Fruit fly (Drosophila melanogaster) whole organism, pupa: ENCODE data around the gene Dip-C.

Experiments
- CG10348 ChIP-seq: fragments of 200-800 bp; sonication (Bioruptor generic); IDR thresholded peaks from 2 replicates; pipeline ENCODE4 v1.3.6; 2022; ENCODE audit warnings: missing biosample characterization, missing genetic modification characterization
- CG12605 ChIP-seq: fragments of 200-800 bp; sonication (Bioruptor generic); IDR thresholded peaks from 2 replicates; pipeline ENCODE4 v1.3.6; 2022; ENCODE audit warnings: missing biosample characterization, missing genetic modification characterization
- CG13204 ChIP-seq: fragments of 200-800 bp; sonication (Bioruptor generic); optimal IDR thresholded peaks from 2 replicates; lab custom pipeline; 2018; ENCODE audit warnings: missing biosample characterization, mild to moderate bottlenecking, missing genetic modification characterization, moderate library complexity
- CG14655 ChIP-seq: fragments of 200-800 bp; sonication (Bioruptor generic); optimal IDR thresholded peaks from 3 replicates; lab custom pipeline; 2017; ENCODE audit warnings: mild to moderate bottlenecking, missing biosample characterization, missing genetic modification reagents, missing genetic modification characterization
- CG15710 ChIP-seq: fragments of 200-800 bp; sonication (Bioruptor generic); optimal IDR thresholded peaks from 2 replicates; lab custom pipeline; 2018; ENCODE audit warnings: missing biosample characterization, mild to moderate bottlenecking, missing genetic modification characterization, moderate library complexity
- CG17806 ChIP-seq: fragments of 200-800 bp; sonication (Bioruptor generic); optimal IDR thresholded peaks from 2 replicates; lab custom pipeline; 2018; ENCODE audit warnings: missing biosample characterization, mild to moderate bottlenecking, missing genetic modification characterization, moderate library complexity
- CG32121 ChIP-seq: fragments of 200-800 bp; sonication (Bioruptor generic); IDR thresholded peaks from 2 replicates; pipeline ENCODE4 v1.3.6; 2022; ENCODE audit warnings: missing biosample characterization, missing genetic modification characterization
- CG34367 ChIP-seq: fragments of 200-800 bp; sonication (Bioruptor generic); optimal IDR thresholded peaks from 2 replicates; lab custom pipeline; 2018; ENCODE audit warnings: missing biosample characterization, mild to moderate bottlenecking, missing genetic modification characterization
- CG4496 ChIP-seq: fragments of 200-800 bp; sonication (Bioruptor generic); IDR thresholded peaks from 3 replicates; pipeline ENCODE4 v1.3.6; 2022; ENCODE audit warnings: missing biosample characterization, missing genetic modification characterization
- CG8159 ChIP-seq: fragments of 200-800 bp; sonication (Bioruptor generic); optimal IDR thresholded peaks from 3 replicates; lab custom pipeline; 2018; ENCODE audit warnings: missing biosample characterization, mild to moderate bottlenecking, missing genetic modification characterization, moderate library complexity
- CG8301 ChIP-seq: fragments of 200-800 bp; sonication (Bioruptor generic); optimal IDR thresholded peaks from 2 replicates; lab custom pipeline; 2018; ENCODE audit warnings: missing biosample characterization, mild to moderate bottlenecking, missing genetic modification characterization
- CG9948 ChIP-seq: fragments of 200-800 bp; sonication (Bioruptor generic); optimal IDR thresholded peaks from 2 replicates; lab custom pipeline; 2018; ENCODE audit warnings: missing biosample characterization, mild to moderate bottlenecking, missing genetic modification characterization, moderate library complexity
- D1 ChIP-seq: fragments of 200-800 bp; sonication (Bioruptor generic); optimal IDR thresholded peaks from 2 replicates; lab custom pipeline; 2018; ENCODE audit warnings: missing biosample characterization, mild to moderate bottlenecking, missing genetic modification characterization, moderate library complexity
- EcR ChIP-seq: fragments of 200-800 bp; sonication (Bioruptor generic); optimal IDR thresholded peaks from 3 replicates; lab custom pipeline; 2019; ENCODE audit warnings: missing biosample characterization, missing genetic modification characterization, mild to moderate bottlenecking, moderate library complexity, missing genetic modification reagents
- Ets98B ChIP-seq: fragments of 200-800 bp; sonication (Bioruptor generic); IDR thresholded peaks from 2 replicates; pipeline ENCODE4 v1.3.6; 2022; ENCODE audit warnings: missing biosample characterization, missing genetic modification characterization
- Pif1A ChIP-seq: fragments of 200-800 bp; sonication (Bioruptor generic); optimal IDR thresholded peaks from 3 replicates; lab custom pipeline; 2016; ENCODE audit warnings: missing biosample characterization, missing genetic modification characterization
- Pif1B ChIP-seq: fragments of 200-800 bp; sonication (Bioruptor generic); optimal IDR thresholded peaks from 3 replicates; lab custom pipeline; 2016; ENCODE audit warnings: missing biosample characterization, missing genetic modification characterization
- Snoo ChIP-seq: fragments of 200-800 bp; sonication (Bioruptor generic); optimal IDR thresholded peaks from 3 replicates; lab custom pipeline; 2017; ENCODE audit warnings: missing biosample characterization, mild to moderate bottlenecking, missing genetic modification characterization, inconsistent platforms
- fd96Ca ChIP-seq: fragments of 200-800 bp; sonication (Bioruptor generic); IDR thresholded peaks from 3 replicates; pipeline ENCODE4 v1.3.6; 2022; ENCODE audit warnings: missing biosample characterization, missing genetic modification characterization
- gl ChIP-seq: fragments of 200-800 bp; sonication (Bioruptor generic); optimal IDR thresholded peaks from 2 replicates; lab custom pipeline; 2018; ENCODE audit warnings: missing biosample characterization, mild to moderate bottlenecking, missing genetic modification characterization
- rn ChIP-seq: fragments of 200-800 bp; sonication (Bioruptor generic); IDR thresholded peaks from 2 replicates; pipeline ENCODE4 v1.3.6; 2022; ENCODE audit warnings: missing biosample characterization, missing genetic modification characterization

The Dip-C gene

dm6 chr3R:12450713-12451259 lies 37.2 kb upstream of the Dip-C start:
- TF ChIP-seq CG34367 (tag; lab: Kevin White, UChicago) (no peak), CG10348 (GFP tag; lab: Robert Waterston, UW) (no peak), CG4496 (GFP tag; lab: Robert Waterston, UW) (no peak), EcR (GFP tag; lab: Kevin White, UChicago) (peak; percentile 91), Snoo (tag; lab: Kevin White, UChicago) (no peak)

dm6 chr3R:12449617-12450242 lies 36.2 kb upstream of the Dip-C start:
- TF ChIP-seq CG14655 (GFP tag; lab: Kevin White, UChicago), result no peak
- no peak for TF ChIP-seq CG17806
- TF ChIP-seq Snoo (tag; lab: Kevin White, UChicago), result no peak
- TF ChIP-seq CG32121, result peak; percentile 43
- peak; percentile 5 for TF ChIP-seq CG9948 (tag; lab: Kevin White, UChicago)
- peak; percentile 51 for TF ChIP-seq gl
- no peak for TF ChIP-seq CG15710
- no peak for TF ChIP-seq CG12605 (GFP tag; lab: Robert Waterston, UW)
- TF ChIP-seq EcR (GFP tag; lab: Kevin White, UChicago), result peak; percentile 34
- no peak for TF ChIP-seq CG10348 (GFP tag; lab: Robert Waterston, UW)
- no peak; the same call in 2 of the 3 replicates for TF ChIP-seq CG4496 (GFP tag; lab: Robert Waterston, UW)
- TF ChIP-seq Ets98B (GFP tag; lab: Robert Waterston, UW), result no peak
- TF ChIP-seq CG34367 (tag; lab: Kevin White, UChicago), result no peak
- TF ChIP-seq D1, result no peak
- TF ChIP-seq Pif1B (GFP tag; lab: Kevin White, UChicago), result no peak
- peak; percentile 5 for TF ChIP-seq Pif1A (GFP tag; lab: Kevin White, UChicago)
- TF ChIP-seq rn, result no peak
- peak; percentile 24; the same call in 1 of the 3 replicates for TF ChIP-seq fd96Ca (GFP tag; lab: Robert Waterston, UW)
- TF ChIP-seq CG8301, result no peak
- peak; percentile 18 for TF ChIP-seq CG8159 (tag; lab: Kevin White, UChicago)
- peak; percentile 52 for TF ChIP-seq CG13204 (GFP tag; lab: Kevin White, UChicago)
- TF ChIP-seq, all 21 proteins: peak for 8

DNA sequence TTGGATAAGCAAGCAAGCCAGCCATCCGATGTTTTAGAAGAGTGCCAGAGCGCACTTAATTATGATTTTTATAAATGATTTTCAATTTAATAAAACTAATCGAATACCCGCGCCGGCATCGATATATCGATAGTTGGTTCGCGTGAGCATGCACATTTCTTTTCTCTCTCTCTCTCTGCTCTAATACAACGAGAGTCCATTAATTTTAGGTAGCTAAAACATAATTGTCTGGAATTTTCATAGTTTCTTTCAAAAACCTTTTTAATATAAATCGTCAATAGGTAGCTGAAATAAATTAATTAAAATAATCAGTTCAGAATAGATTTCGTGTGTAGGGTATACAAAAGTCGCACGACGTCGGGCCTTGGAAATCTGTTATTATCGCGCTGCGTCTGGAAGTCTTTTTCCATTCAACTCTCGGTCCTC lies 35.3 kb upstream of the Dip-C start, which contains the start of gene CG18549:
TSS of gene CG18549 (plus strand) at position 408 of the 426 bp plus-strand sequence.
- TF ChIP-seq Ets98B (GFP tag; lab: Robert Waterston, UW) (peak; percentile 100), EcR (GFP tag; lab: Kevin White, UChicago) (peak; percentile 91), D1 (peak; percentile 100), gl (peak; percentile 99), CG17806 (peak; percentile 100), CG14655 (GFP tag; lab: Kevin White, UChicago) (peak; percentile 100), fd96Ca (GFP tag; lab: Robert Waterston, UW) (peak; percentile 100), CG10348 (GFP tag; lab: Robert Waterston, UW) (peak; percentile 99), Pif1A (GFP tag; lab: Kevin White, UChicago) (peak; percentile 100), rn (peak; percentile 100), CG8301 (peak; percentile 100), Pif1B (GFP tag; lab: Kevin White, UChicago) (peak; percentile 100), CG13204 (GFP tag; lab: Kevin White, UChicago) (peak; percentile 99), CG9948 (tag; lab: Kevin White, UChicago) (peak; percentile 100), CG8159 (tag; lab: Kevin White, UChicago) (peak; percentile 100), CG15710 (peak; percentile 100), CG12605 (GFP tag; lab: Robert Waterston, UW) (peak; percentile 100), CG34367 (tag; lab: Kevin White, UChicago) (peak; percentile 100), Snoo (tag; lab: Kevin White, UChicago) (peak; percentile 100), CG32121 (peak; percentile 100), CG4496 (GFP tag; lab: Robert Waterston, UW) (peak; percentile 100)

DNA sequence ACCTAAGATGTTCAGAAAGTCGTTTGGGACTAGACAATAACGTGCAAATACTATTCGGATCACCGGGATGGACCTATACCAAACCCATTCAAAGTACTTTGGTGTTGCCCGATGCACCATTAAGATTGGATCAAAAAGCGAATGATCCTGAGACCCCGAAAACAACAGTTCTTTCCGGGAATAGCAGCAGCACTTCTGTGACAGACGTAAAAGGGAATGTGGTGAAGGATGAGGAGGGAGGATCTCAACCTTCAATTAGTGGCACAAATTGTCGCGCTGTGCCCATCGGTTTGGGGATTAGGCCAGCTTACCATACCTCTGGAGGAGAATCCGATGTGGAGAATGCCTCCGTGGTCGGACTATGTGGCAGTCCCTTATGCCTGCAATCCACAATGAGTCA lies 34.8 kb upstream of the Dip-C start:
- TF ChIP-seq CG34367 (tag; lab: Kevin White, UChicago), result no peak
- TF ChIP-seq Snoo (tag; lab: Kevin White, UChicago), result no peak
- TF ChIP-seq CG8159 (tag; lab: Kevin White, UChicago), result no peak
- TF ChIP-seq gl, result no peak
- TF ChIP-seq CG32121, result no peak
- TF ChIP-seq, all 21 proteins: peak for 0

DNA sequence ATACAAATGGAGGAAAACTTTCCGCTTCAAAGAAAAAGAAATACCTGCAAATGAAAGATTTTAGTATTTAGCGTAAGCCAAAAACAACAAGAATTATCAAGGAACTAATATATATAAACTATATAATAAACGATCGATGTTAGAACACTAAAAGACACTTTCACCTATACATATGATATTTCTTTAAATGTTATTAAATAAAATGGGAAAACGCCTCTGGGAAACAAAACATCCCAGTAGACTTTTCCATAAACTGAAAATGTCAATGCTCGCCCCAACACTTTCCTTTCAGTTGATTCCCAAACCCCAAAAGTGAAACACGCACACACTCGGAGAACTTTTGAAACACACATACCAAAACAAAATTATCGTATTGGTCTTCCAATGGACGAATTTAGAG lies 33.8 kb upstream of the Dip-C start, which contains the start of gene vrs:
TSS of gene vrs (plus strand) at position 301 of the 400 bp plus-strand sequence.
- TF ChIP-seq rn (no peak), fd96Ca (GFP tag; lab: Robert Waterston, UW) (no peak), CG34367 (tag; lab: Kevin White, UChicago) (no peak), D1 (no peak), gl (no peak), Pif1B (GFP tag; lab: Kevin White, UChicago) (no peak), CG4496 (GFP tag; lab: Robert Waterston, UW) (no peak)

DNA sequence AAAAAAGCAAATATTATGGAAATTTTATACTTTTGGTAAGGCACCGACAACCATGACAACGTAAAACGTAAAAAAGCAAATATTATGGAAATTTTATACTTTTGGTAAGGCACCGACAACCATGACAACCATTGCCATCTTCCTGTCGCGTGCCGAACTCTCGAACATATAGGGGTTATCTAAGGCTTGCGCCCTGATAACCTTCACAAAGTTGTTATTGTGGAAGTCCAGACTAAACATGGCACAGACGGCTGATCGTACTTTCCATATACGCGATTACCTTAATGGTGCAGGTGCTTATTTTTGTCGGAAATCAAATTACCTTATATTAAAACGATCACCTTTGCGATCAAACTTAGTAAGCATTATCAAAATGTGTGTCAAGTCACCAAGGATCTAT lies 31.9 kb upstream of the Dip-C start:
- TF ChIP-seq CG17806 (no peak), CG13204 (GFP tag; lab: Kevin White, UChicago) (no peak), CG34367 (tag; lab: Kevin White, UChicago) (no peak), CG8159 (tag; lab: Kevin White, UChicago) (no peak), CG4496 (GFP tag; lab: Robert Waterston, UW) (no peak), CG8301 (no peak), CG12605 (GFP tag; lab: Robert Waterston, UW) (no peak), Ets98B (GFP tag; lab: Robert Waterston, UW) (no peak), fd96Ca (GFP tag; lab: Robert Waterston, UW) (no peak), CG15710 (no peak), gl (no peak), Pif1A (GFP tag; lab: Kevin White, UChicago) (no peak), CG32121 (no peak), D1 (no peak), EcR (GFP tag; lab: Kevin White, UChicago) (no peak), CG10348 (GFP tag; lab: Robert Waterston, UW) (no peak), Pif1B (GFP tag; lab: Kevin White, UChicago) (no peak), rn (no peak), CG14655 (GFP tag; lab: Kevin White, UChicago) (no peak), Snoo (tag; lab: Kevin White, UChicago) (no peak)
- TF ChIP-seq, all 21 proteins: peak for 0
